Worm (Caenorhabditis elegans): ENCODE results near the gene lgc-36.
"Not testable (repeated sequence)": the region's sequence is repeated elsewhere in the genome, so short reads cannot be mapped to it uniquely, and the experiment has no call there.

lgc-36 gene

ce11 chrV:11292682-11293081, 33.9 kb upstream of the lgc-36 start:
- TF ChIP-seq C16A3.4 (tag; optimal IDR thresholded peaks at IDR 0.05) (no peak), ztf-4 (tag; optimal IDR thresholded peaks at IDR 0.05) (no peak), aly-2 (tag; optimal IDR thresholded peaks at IDR 0.05) (no peak), ama-1 (optimal IDR thresholded peaks at IDR 0.05) (no peak), lsy-2 (tag; optimal IDR thresholded peaks at IDR 0.05) (no peak), Y116A8C.19 (tag; optimal IDR thresholded peaks at IDR 0.05; ENCODE audit: borderline replicate concordance) (no peak), ets-5 (GFP tag; IDR thresholded peaks at IDR 0.05) (no peak), swsn-7 (tag; optimal IDR thresholded peaks at IDR 0.05) (no peak), ceh-90 (tag; optimal IDR thresholded peaks at IDR 0.05) (no peak), fkh-8 (tag; optimal IDR thresholded peaks at IDR 0.05) (no peak), fos-1 (tag; optimal IDR thresholded peaks at IDR 0.05) (no peak), grh-1 (GFP tag; IDR thresholded peaks at IDR 0.05) (no peak), unc-86 (tag; optimal IDR thresholded peaks at IDR 0.05) (no peak), pag-3 (tag; optimal IDR thresholded peaks at IDR 0.05; ENCODE audit: borderline replicate concordance, insufficient read depth) (no peak), blmp-1 (tag; optimal IDR thresholded peaks at IDR 0.05) (no peak), unc-62 (GFP tag; optimal IDR thresholded peaks at IDR 0.05) (no peak), lir-3 (tag; optimal IDR thresholded peaks at IDR 0.05; ENCODE audit: poor library complexity) (no peak)

ce11 chrV:11290888-11291287, 32.1 kb upstream of the lgc-36 start, which contains the start of gene C03E10.1:
Gene C03E10.1 (plus strand): TSS chrV:11291188.
- TF ChIP-seq lir-3 (tag; optimal IDR thresholded peaks at IDR 0.05; ENCODE audit: poor library complexity) (no peak), vab-15 (tag; optimal IDR thresholded peaks at IDR 0.05) (no peak), elt-3 (tag; optimal IDR thresholded peaks at IDR 0.05) (no peak), lin-35 (GFP tag; optimal IDR thresholded peaks at IDR 0.05) (no peak), pag-3 (tag; optimal IDR thresholded peaks at IDR 0.05; ENCODE audit: borderline replicate concordance, insufficient read depth) (no peak), unc-62 (GFP tag; optimal IDR thresholded peaks at IDR 0.05) (no peak)

- not testable (repeated sequence) for TF ChIP-seq efl-1 (optimal IDR thresholded peaks at IDR 0.05)
- TF ChIP-seq efl-1 (GFP tag; optimal IDR thresholded peaks at IDR 0.05 in 1 of 2): peak in 1 of 2 experiments; percentile 40
Measured at ce11 chrV:11286114-11286513, 27.3 kb upstream of the lgc-36 start, which contains the start of gene C03E10.3. Gene C03E10.3 (plus strand): TSS chrV:11286414.

- TF ChIP-seq pax-3 (tag; optimal IDR thresholded peaks at IDR 0.05) (no peak), unc-86 (tag; optimal IDR thresholded peaks at IDR 0.05) (no peak), nhr-20 (tag; optimal IDR thresholded peaks at IDR 0.05) (no peak), zip-4 (GFP tag; optimal IDR thresholded peaks at IDR 0.05) (no peak), isw-1 (GFP tag; IDR thresholded peaks at IDR 0.05) (no peak), unc-30 (tag; optimal IDR thresholded peaks at IDR 0.05) (no peak), vab-15 (tag; optimal IDR thresholded peaks at IDR 0.05) (no peak), ztf-11 (tag; optimal IDR thresholded peaks at IDR 0.05) (no peak), sox-4 (tag; optimal IDR thresholded peaks at IDR 0.05) (no peak)
Measured at ce11 chrV:11282272-11282671, 23.5 kb upstream of the lgc-36 start, which contains the start of gene gly-20. Gene gly-20 (plus strand): TSS chrV:11282572.

- TF ChIP-seq ceh-8 (GFP tag; optimal IDR thresholded peaks at IDR 0.05): no peak
- TF ChIP-seq hlh-17 (GFP tag; optimal IDR thresholded peaks at IDR 0.05; ENCODE audit: borderline replicate concordance): no peak
- no peak for TF ChIP-seq nhr-12 (tag; optimal IDR thresholded peaks at IDR 0.05)
- no peak for TF ChIP-seq F16B12.6 (tag; optimal IDR thresholded peaks at IDR 0.05)
- TF ChIP-seq ztf-11 (tag; optimal IDR thresholded peaks at IDR 0.05): no peak
- peak; percentile 16 for TF ChIP-seq rnt-1 (tag; optimal IDR thresholded peaks at IDR 0.05)
- TF ChIP-seq nhr-85 (tag): peak; percentile 37
- TF ChIP-seq elt-3 (tag; optimal IDR thresholded peaks at IDR 0.05): peak in 1 of 6 experiments; percentile 27
- no peak for TF ChIP-seq lin-35 (GFP tag; optimal IDR thresholded peaks at IDR 0.05)
- TF ChIP-seq lsy-2 (tag; optimal IDR thresholded peaks at IDR 0.05): peak in 1 of 2 experiments; percentile 11
- TF ChIP-seq grh-1 (GFP tag; IDR thresholded peaks at IDR 0.05): no peak
- TF ChIP-seq irx-1 (tag; optimal IDR thresholded peaks at IDR 0.05): peak; percentile 21
- TF ChIP-seq blmp-1 (tag; optimal IDR thresholded peaks at IDR 0.05): peak; percentile 97
- TF ChIP-seq nhr-20 (tag; optimal IDR thresholded peaks at IDR 0.05): peak; percentile 62
- peak; percentile 46 for TF ChIP-seq snu-23 (GFP tag; optimal IDR thresholded peaks at IDR 0.05)
- TF ChIP-seq mep-1 (tag; optimal IDR thresholded peaks at IDR 0.05): peak; percentile 66
- TF ChIP-seq lin-14 (GFP tag; optimal IDR thresholded peaks at IDR 0.05): peak; percentile 78
- TF ChIP-seq ceh-82 (tag; optimal IDR thresholded peaks at IDR 0.05): peak in 1 of 3 experiments; percentile 8
- no peak for TF ChIP-seq unc-30 (tag; optimal IDR thresholded peaks at IDR 0.05)
- TF ChIP-seq dpl-1 (GFP tag; optimal IDR thresholded peaks at IDR 0.05): peak in 1 of 3 experiments; percentile 9
- peak; percentile 3 to 19 for TF ChIP-seq efl-1 (optimal IDR thresholded peaks at IDR 0.05)
- TF ChIP-seq efl-1 (GFP tag; optimal IDR thresholded peaks at IDR 0.05 in 1 of 2): no peak
- TF ChIP-seq unc-130 (tag; optimal IDR thresholded peaks at IDR 0.05): peak; percentile 5
Measured at ce11 chrV:11281414-11282209, 22.8 kb upstream of the lgc-36 start.

All from whole organism, L1 larva.